Worm (Caenorhabditis elegans) whole organism, midembryonic: Measurements from ENCODE around the gene F26D11.1.

Experiments used
- T22C8.4 ChIP-seq: fragments of 200-800 bp; sonication (Bioruptor generic); IDR thresholded peaks from 2 replicates; pipeline ENCODE4 v1.3.6; 2022; ENCODE audit warnings: missing genetic modification characterization, missing compliant biosample characterization
- cog-1 ChIP-seq: sonication (generic microtip); optimal IDR thresholded peaks from 2 replicates; lab custom pipeline; 2016; ENCODE audit warnings: missing genetic modification characterization, missing compliant biosample characterization
- klf-2 ChIP-seq: fragments of 200-800 bp; sonication (Bioruptor generic); conservative IDR thresholded peaks from 2 replicates; pipeline ENCODE4 v1.3.6; 2022; ENCODE audit warnings: missing genetic modification reagents, missing genetic modification characterization, missing compliant biosample characterization
- med-1 ChIP-seq: sonication (generic microtip); optimal IDR thresholded peaks from 2 replicates; lab custom pipeline; 2017; ENCODE audit warnings: missing genetic modification characterization, mild to moderate bottlenecking, missing compliant biosample characterization, antibody characterized with exemption, missing genetic modification reagents; ENCODE audit not compliant: insufficient read depth
- ref-1 ChIP-seq: fragments of 200-800 bp; sonication (Bioruptor generic); conservative IDR thresholded peaks from 2 replicates; pipeline ENCODE4 v1.3.6; 2022; ENCODE audit warnings: missing genetic modification reagents, missing genetic modification characterization, missing compliant biosample characterization

- TF ChIP-seq T22C8.4 (GFP tag; lab: Robert Waterston, UW) (no peak), klf-2 (no peak), med-1 (GFP tag; lab: Kevin White, UChicago) (no peak), cog-1 (no peak), ref-1 (GFP tag; lab: Robert Waterston, UW) (no peak)
Measured at ce11 chrV:7937152-7937551, 44.2 kb upstream of the F26D11.1 start, which contains the start of gene srsx-3.
